Worm (Caenorhabditis elegans): Measurements from ENCODE around the gene clec-218.

DNA sequence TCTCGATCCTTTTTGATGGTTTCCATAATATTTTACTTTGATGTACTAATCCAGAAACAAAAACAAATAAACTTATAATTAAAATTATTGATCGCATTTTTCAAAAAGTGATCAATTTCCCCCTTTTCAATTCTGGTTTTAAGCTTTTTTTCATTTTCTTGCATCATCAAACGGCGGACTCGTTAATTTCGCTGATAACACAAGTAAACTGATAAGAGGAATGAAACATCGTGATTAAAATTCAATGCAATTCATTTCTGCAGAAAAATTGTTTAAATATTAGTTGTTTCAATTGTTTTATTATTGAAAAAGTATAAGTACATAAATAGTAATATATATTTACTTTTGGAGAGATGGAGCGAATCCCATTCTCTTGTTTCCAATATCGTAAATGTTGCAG, 40.5 kb upstream of the clec-218 start:
- no peak for TF ChIP-seq mdl-1 (tag; optimal IDR thresholded peaks at IDR 0.05)
- no peak for TF ChIP-seq lin-39 (tag; optimal IDR thresholded peaks at IDR 0.05)
- no peak for TF ChIP-seq blmp-1 (tag; optimal IDR thresholded peaks at IDR 0.05; ENCODE audit: insufficient read depth)
- TF ChIP-seq unc-39 (tag; optimal IDR thresholded peaks at IDR 0.05): no peak
- TF ChIP-seq ztf-11 (tag; optimal IDR thresholded peaks at IDR 0.05): no peak
- no peak for TF ChIP-seq ztf-4 (tag; optimal IDR thresholded peaks at IDR 0.05)
- TF ChIP-seq elt-3 (tag; optimal IDR thresholded peaks at IDR 0.05): no peak
- no peak for TF ChIP-seq nhr-237 (tag; optimal IDR thresholded peaks at IDR 0.05)
- no peak for TF ChIP-seq nhr-12 (tag; optimal IDR thresholded peaks at IDR 0.05)
- no peak for TF ChIP-seq skn-1 (tag; optimal IDR thresholded peaks at IDR 0.05)

Data from whole organism, L2 larva.